Fruit fly (Drosophila melanogaster) whole organism, embryonic: ENCODE measurements around the gene CG14054.

ENCODE experiments used
- Asciz ChIP-seq: fragments of 200-800 bp; sonication (Bioruptor generic); optimal IDR thresholded peaks from 2 replicates; lab custom pipeline; 2017; ENCODE audit warnings: missing biosample characterization, mild to moderate bottlenecking, missing genetic modification characterization, missing genetic modification reagents
- B-H2 ChIP-seq: fragments of 200-800 bp; sonication (Bioruptor generic); optimal IDR thresholded peaks from 2 replicates; lab custom pipeline; 2018; ENCODE audit warnings: missing biosample characterization, mild to moderate bottlenecking, missing genetic modification characterization
- C15 ChIP-seq: fragments of 200-800 bp; sonication (Bioruptor generic); IDR thresholded peaks from 3 replicates; pipeline ENCODE4 v1.3.6; 2022; ENCODE audit warnings: missing biosample characterization, missing genetic modification characterization
- CG10321 ChIP-seq: fragments of 200-800 bp; sonication (Bioruptor generic); IDR thresholded peaks from 2 replicates; pipeline ENCODE4 v1.3.6; 2022; ENCODE audit warnings: missing biosample characterization, missing genetic modification characterization
- CG10959 ChIP-seq: fragments of 200-800 bp; sonication (Bioruptor generic); IDR thresholded peaks from 2 replicates; pipeline ENCODE4 v1.3.6; 2022; ENCODE audit warnings: missing biosample characterization, missing genetic modification characterization
- CG11085 ChIP-seq: fragments of 200-800 bp; sonication (Bioruptor generic); IDR thresholded peaks from 2 replicates; pipeline ENCODE4 v1.3.6; 2022; ENCODE audit warnings: missing biosample characterization, missing genetic modification characterization
- CG1233 ChIP-seq: fragments of 200-800 bp; sonication (Bioruptor generic); optimal IDR thresholded peaks from 4 replicates; lab custom pipeline; 2018; ENCODE audit warnings: missing biosample characterization, mild to moderate bottlenecking, missing genetic modification characterization
- CG12391 ChIP-seq: fragments of 200-800 bp; sonication (Bioruptor generic); optimal IDR thresholded peaks from 3 replicates; lab custom pipeline; 2018; ENCODE audit warnings: missing biosample characterization, mild to moderate bottlenecking, missing genetic modification characterization, moderate library complexity
- CG14965 ChIP-seq: fragments of 200-800 bp; sonication (Bioruptor generic); optimal IDR thresholded peaks from 2 replicates; lab custom pipeline; 2016; ENCODE audit warnings: missing biosample characterization, missing genetic modification characterization, borderline replicate concordance
- CG1529 ChIP-seq: fragments of 200-800 bp; sonication (Bioruptor generic); optimal IDR thresholded peaks from 3 replicates; lab custom pipeline; 2018; ENCODE audit warnings: missing biosample characterization, missing genetic modification characterization
- CG17328 ChIP-seq: fragments of 200-800 bp; sonication (Bioruptor generic); IDR thresholded peaks from 2 replicates; pipeline ENCODE4 v1.3.6; 2022; ENCODE audit warnings: missing biosample characterization, missing genetic modification characterization
- CG17802 ChIP-seq: fragments of 200-800 bp; sonication (Bioruptor generic); optimal IDR thresholded peaks from 2 replicates; lab custom pipeline; 2018; ENCODE audit warnings: missing biosample characterization, mild to moderate bottlenecking, missing genetic modification characterization, moderate library complexity
- CG30403 ChIP-seq: fragments of 200-800 bp; sonication (Bioruptor generic); optimal IDR thresholded peaks from 3 replicates; lab custom pipeline; 2016; ENCODE audit warnings: missing biosample characterization, missing genetic modification characterization
- CG31365 ChIP-seq: fragments of 200-800 bp; sonication (Bioruptor generic); optimal IDR thresholded peaks from 2 replicates; lab custom pipeline; 2018; ENCODE audit warnings: missing biosample characterization, mild to moderate bottlenecking, missing genetic modification characterization
- CG34422 ChIP-seq: fragments of 200-800 bp; sonication (Bioruptor generic); IDR thresholded peaks from 3 replicates; pipeline ENCODE4 v1.3.6; 2022; ENCODE audit warnings: missing biosample characterization, missing genetic modification characterization
- CG3726 ChIP-seq: fragments of 200-800 bp; sonication (Bioruptor generic); IDR thresholded peaks from 3 replicates; pipeline ENCODE4, ENCODE4 v1.3.6; 2022; ENCODE audit warnings: missing biosample characterization, missing genetic modification characterization
- CG4282 ChIP-seq: fragments of 200-800 bp; sonication (Bioruptor generic); optimal IDR thresholded peaks from 2 replicates; lab custom pipeline; 2016; ENCODE audit warnings: missing biosample characterization, missing genetic modification characterization
- CG4707 ChIP-seq: fragments of 200-800 bp; sonication (Bioruptor generic); optimal IDR thresholded peaks from 2 replicates; lab custom pipeline; 2018; ENCODE audit warnings: missing biosample characterization, mild to moderate bottlenecking, missing genetic modification characterization, moderate library complexity
- CG5245 ChIP-seq: fragments of 200-800 bp; sonication (Bioruptor generic); optimal IDR thresholded peaks from 3 replicates; lab custom pipeline; 2016; ENCODE audit warnings: missing biosample characterization, missing genetic modification characterization
- CG6683 ChIP-seq: fragments of 200-800 bp; sonication (Bioruptor generic); optimal IDR thresholded peaks from 2 replicates; lab custom pipeline; 2017; ENCODE audit warnings: missing biosample characterization, mild to moderate bottlenecking, missing genetic modification characterization, missing genetic modification reagents
- CG6765 ChIP-seq: fragments of 200-800 bp; sonication (Bioruptor generic); optimal IDR thresholded peaks from 3 replicates; lab custom pipeline; 2017; ENCODE audit warnings: missing biosample characterization, mild to moderate bottlenecking, missing genetic modification characterization
- CG8290 ChIP-seq, 3 experiments: fragments of 200-800 bp; sonication (Bioruptor generic); optimal IDR thresholded peaks; 2 replicates each; lab custom pipeline; 2016 to 2019; ENCODE audit warnings: missing biosample characterization in 3 of 3, missing genetic modification characterization in 3 of 3, mild to moderate bottlenecking in 2 of 3, moderate library complexity in 1 of 3
- CG8944 ChIP-seq: fragments of 200-800 bp; sonication (Bioruptor generic); optimal IDR thresholded peaks from 3 replicates; lab custom pipeline; 2016; ENCODE audit warnings: missing biosample characterization, missing genetic modification characterization
- CG9727 ChIP-seq: fragments of 200-800 bp; sonication (Bioruptor generic); optimal IDR thresholded peaks from 3 replicates; lab custom pipeline; 2017; ENCODE audit warnings: missing biosample characterization, mild to moderate bottlenecking, missing genetic modification characterization
- CG9797 ChIP-seq: fragments of 200-800 bp; sonication (Bioruptor generic); optimal IDR thresholded peaks from 3 replicates; lab custom pipeline; 2018; ENCODE audit warnings: missing biosample characterization, mild to moderate bottlenecking, missing genetic modification characterization
- CG9817 ChIP-seq: fragments of 200-800 bp; sonication (Bioruptor generic); optimal IDR thresholded peaks from 2 replicates; lab custom pipeline; 2018; ENCODE audit warnings: missing biosample characterization, mild to moderate bottlenecking, missing genetic modification characterization, moderate library complexity
- CG9932 ChIP-seq: fragments of 200-800 bp; sonication (Bioruptor generic); IDR thresholded peaks from 2 replicates; pipeline ENCODE4 v1.3.6; 2022; ENCODE audit warnings: missing biosample characterization, missing genetic modification characterization
- CHES-1-like ChIP-seq: fragments of 200-800 bp; sonication (Bioruptor generic); optimal IDR thresholded peaks from 2 replicates; lab custom pipeline; 2016; ENCODE audit warnings: missing biosample characterization, missing genetic modification characterization
- CTCF ChIP-seq: fragments of 200-800 bp; sonication (Bioruptor generic); optimal IDR thresholded peaks from 2 replicates; lab custom pipeline; 2017; ENCODE audit warnings: missing biosample characterization, mild to moderate bottlenecking, missing genetic modification characterization, moderate library complexity
- Dbx ChIP-seq: fragments of 200-800 bp; sonication (Bioruptor generic); IDR thresholded peaks from 3 replicates; pipeline ENCODE4 v1.3.6; 2022; ENCODE audit warnings: missing biosample characterization, missing genetic modification characterization
- Deaf1 ChIP-seq: fragments of 200-800 bp; optimal IDR thresholded peaks from 3 replicates; lab custom pipeline; 2019; ENCODE audit warnings: missing biosample characterization, mild to moderate bottlenecking, missing genetic modification characterization, moderate library complexity
- Dll ChIP-seq: fragments of 200-800 bp; sonication (Bioruptor generic); IDR thresholded peaks from 4 replicates; pipeline ENCODE4 v1.3.6; 2022; ENCODE audit warnings: missing biosample characterization, missing genetic modification characterization; ENCODE audit not compliant: partially characterized antibody
- Doc3 ChIP-seq: fragments of 200-800 bp; sonication (Bioruptor generic); IDR thresholded peaks from 3 replicates; pipeline ENCODE4 v1.3.6; 2022; ENCODE audit warnings: missing biosample characterization, missing genetic modification characterization; ENCODE audit not compliant: partially characterized antibody
- HLH4C ChIP-seq: fragments of 200-800 bp; sonication (Bioruptor generic); IDR thresholded peaks from 3 replicates; pipeline ENCODE4 v1.3.6; 2022; ENCODE audit warnings: missing biosample characterization, missing genetic modification characterization; ENCODE audit not compliant: partially characterized antibody
- HmgD ChIP-seq: fragments of 200-800 bp; sonication (Bioruptor generic); optimal IDR thresholded peaks from 3 replicates; lab custom pipeline; 2016; ENCODE audit warnings: missing biosample characterization, missing genetic modification characterization
- Jarid2 ChIP-seq: fragments of 200-800 bp; sonication (Bioruptor generic); optimal IDR thresholded peaks from 3 replicates; lab custom pipeline; 2017; ENCODE audit warnings: mild to moderate bottlenecking, missing biosample characterization, missing genetic modification reagents, missing genetic modification characterization
- MESR4 ChIP-seq: fragments of 200-800 bp; sonication (Bioruptor generic); optimal IDR thresholded peaks from 2 replicates; lab custom pipeline; 2018; ENCODE audit warnings: missing biosample characterization, mild to moderate bottlenecking, missing genetic modification characterization, moderate library complexity
- NFAT ChIP-seq: fragments of 200-800 bp; sonication (Bioruptor generic); IDR thresholded peaks from 2 replicates; pipeline ENCODE4 v1.3.6; 2022; ENCODE audit warnings: missing biosample characterization, missing genetic modification characterization
- Rfx ChIP-seq: fragments of 200-800 bp; sonication (Bioruptor generic); IDR thresholded peaks from 2 replicates; pipeline ENCODE4 v1.3.6; 2022; ENCODE audit warnings: missing biosample characterization, missing genetic modification characterization
- Ssrp ChIP-seq: fragments of 200-800 bp; sonication (Bioruptor generic); optimal IDR thresholded peaks from 2 replicates; lab custom pipeline; 2018; ENCODE audit warnings: missing biosample characterization, mild to moderate bottlenecking, missing genetic modification characterization, moderate library complexity
- Trl ChIP-seq, 3 experiments: fragments of >200 bp in 2 of 3; fragments of 200-800 bp in 1 of 3; sonication (Bioruptor generic) in 1 of 3; optimal IDR thresholded peaks; 2 replicates in 1 of 3; 3 replicates in 2 of 3; lab custom pipeline; 2016 to 2017; ENCODE audit warnings: missing biosample characterization in 1 of 3, missing genetic modification characterization in 1 of 3
- ap ChIP-seq: fragments of 200-800 bp; sonication (Bioruptor generic); IDR thresholded peaks from 2 replicates; pipeline ENCODE4 v1.3.6; 2022; ENCODE audit warnings: missing biosample characterization, missing genetic modification characterization
- chm ChIP-seq: fragments of 200-800 bp; sonication (Bioruptor generic); IDR thresholded peaks from 2 replicates; pipeline ENCODE4 v1.3.6; 2022; ENCODE audit warnings: missing biosample characterization, missing genetic modification characterization
- chn ChIP-seq: fragments of 200-800 bp; sonication (Bioruptor generic); optimal IDR thresholded peaks from 2 replicates; lab custom pipeline; 2016; ENCODE audit warnings: missing biosample characterization, missing genetic modification characterization
- slou ChIP-seq: fragments of 200-800 bp; sonication (Bioruptor generic); optimal IDR thresholded peaks from 3 replicates; lab custom pipeline; 2016; ENCODE audit warnings: missing biosample characterization, missing genetic modification characterization
- tap ChIP-seq: fragments of 200-800 bp; optimal IDR thresholded peaks from 3 replicates; lab custom pipeline; 2019; ENCODE audit warnings: missing biosample characterization, mild to moderate bottlenecking, missing genetic modification characterization, moderate library complexity
- tgo ChIP-seq: fragments of 200-800 bp; sonication (Bioruptor generic); IDR thresholded peaks from 3 replicates; pipeline ENCODE4 v1.3.6; 2022; ENCODE audit warnings: missing biosample characterization, missing genetic modification characterization
- trh ChIP-seq: fragments of 200-800 bp; sonication (Bioruptor generic); optimal IDR thresholded peaks from 2 replicates; lab custom pipeline; 2016; ENCODE audit warnings: missing biosample characterization, missing genetic modification characterization
- vnd ChIP-seq: fragments of 200-800 bp; sonication (Bioruptor generic); IDR thresholded peaks from 3 replicates; pipeline ENCODE4 v1.3.6; 2022; ENCODE audit warnings: missing biosample characterization, missing genetic modification characterization; ENCODE audit not compliant: partially characterized antibody
- wor ChIP-seq: fragments of 200-800 bp; sonication (Bioruptor generic); IDR thresholded peaks from 2 replicates; pipeline ENCODE4 v1.3.6; 2022; ENCODE audit warnings: missing biosample characterization, missing genetic modification characterization

Gene CG14054

DNA sequence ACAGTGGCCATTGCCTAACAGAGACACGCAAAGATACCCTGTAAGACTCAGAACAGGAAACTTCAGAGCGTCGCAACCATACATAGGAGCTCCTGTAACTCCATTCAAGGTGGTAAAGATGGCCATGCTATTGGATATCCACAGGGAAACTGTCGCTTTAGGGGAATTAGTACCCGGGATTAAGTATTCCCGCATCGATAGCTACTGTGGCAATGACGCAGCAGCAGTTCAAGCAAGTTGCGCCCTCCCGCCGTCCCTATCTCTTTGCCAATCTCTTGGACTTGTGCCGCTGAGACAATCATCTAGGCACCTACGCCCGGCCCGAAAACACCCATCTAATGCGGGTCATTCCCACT lies 4.5 kb upstream of the CG14054 start (continued):
- peak; percentile 34; the same call in 1 of the 2 replicates for TF ChIP-seq wor (GFP tag; lab: Robert Waterston, UW)
- TF ChIP-seq Deaf1 (tag; lab: Kevin White, UChicago), result peak; percentile 31
- TF ChIP-seq tap (tag; lab: Kevin White, UChicago), result peak; percentile 57
- TF ChIP-seq CG1529 (GFP tag; lab: Kevin White, UChicago), result no peak
- TF ChIP-seq Dll (GFP tag; lab: Robert Waterston, UW), result no peak
- peak; percentile 21 for TF ChIP-seq chn (GFP tag; lab: Kevin White, UChicago)
- no peak for TF ChIP-seq CG1233 (GFP tag; lab: Kevin White, UChicago)
- TF ChIP-seq Jarid2, result peak; percentile 11
- peak; percentile 78 for TF ChIP-seq tgo (GFP tag; lab: Robert Waterston, UW)
- TF ChIP-seq ap, result no peak
- no peak for TF ChIP-seq Asciz (GFP tag; lab: Kevin White, UChicago)
- TF ChIP-seq CG14965 (GFP tag; lab: Kevin White, UChicago), result no peak
- no peak for TF ChIP-seq trh (GFP tag; lab: Kevin White, UChicago)
- TF ChIP-seq CG10321 (GFP tag; lab: Robert Waterston, UW), result no peak
- peak; percentile 9 for TF ChIP-seq CG8944 (GFP tag; lab: Kevin White, UChicago)
- no peak for TF ChIP-seq CTCF (GFP tag; lab: Kevin White, UChicago)
- TF ChIP-seq CG30403 (GFP tag; lab: Kevin White, UChicago), result peak; percentile 57
- peak; percentile 36 for TF ChIP-seq CHES-1-like (GFP tag; lab: Kevin White, UChicago)
- TF ChIP-seq MESR4, result no peak
- no peak for TF ChIP-seq B-H2 (GFP tag; lab: Kevin White, UChicago)
- 0 out of 3 replicates have a peak, but pooled peaks have one; percentile 44 for TF ChIP-seq CG3726 (GFP tag; lab: Robert Waterston, UW)
- TF ChIP-seq CG11085 (GFP tag; lab: Robert Waterston, UW), result peak; percentile 41; the same call in 1 of the 2 replicates
- TF ChIP-seq CG10959 (GFP tag; lab: Robert Waterston, UW), result 0 out of 2 replicates have a peak, but pooled peaks have one; percentile 13
- peak; percentile 83 for TF ChIP-seq CG9932
- peak; percentile 19 for TF ChIP-seq Ssrp
- TF ChIP-seq chm, result 0 out of 2 replicates have a peak, but pooled peaks have one; percentile 38
- TF ChIP-seq CG5245 (GFP tag; lab: Kevin White, UChicago), result no peak
- TF ChIP-seq HmgD (GFP tag; lab: Kevin White, UChicago), result no peak
- TF ChIP-seq CG9727, result peak; percentile 49
- TF ChIP-seq CG9797, result no peak
- no peak for TF ChIP-seq CG6765
- peak; percentile 55; the same call in 1 of the 2 replicates for TF ChIP-seq CG17328 (GFP tag; lab: Robert Waterston, UW)
- no peak for TF ChIP-seq Doc3 (GFP tag; lab: Robert Waterston, UW)
- TF ChIP-seq NFAT (GFP tag; lab: Robert Waterston, UW), result peak; percentile 68
- TF ChIP-seq CG31365 (tag; lab: Kevin White, UChicago), result no peak
- no peak for TF ChIP-seq HLH4C (GFP tag; lab: Robert Waterston, UW)
- no peak for TF ChIP-seq CG17802 (tag; lab: Kevin White, UChicago)
- TF ChIP-seq C15 (GFP tag; lab: Robert Waterston, UW), result no peak
- TF ChIP-seq Dbx (GFP tag; lab: Robert Waterston, UW), result peak; percentile 76
- peak; percentile 39 for TF ChIP-seq CG12391
- TF ChIP-seq Rfx, result peak; percentile 86
- TF ChIP-seq CG4282 (GFP tag; lab: Kevin White, UChicago), result no peak
- no peak for TF ChIP-seq slou
- peak; percentile 66; the same call in 2 of the 3 replicates for TF ChIP-seq CG34422
- TF ChIP-seq CG8290 (GFP tag; optimal IDR thresholded peaks at IDR 0.05; lab: Kevin White, UChicago), result peak; percentile 45
- TF ChIP-seq CG8290 (tag; optimal IDR thresholded peaks at IDR 0.05; lab: Kevin White, UChicago), result peak in 1 of 2 experiments; percentile 75
- no peak for TF ChIP-seq CG4707 (GFP tag; lab: Kevin White, UChicago)
- TF ChIP-seq CG6683 (GFP tag; lab: Kevin White, UChicago), result peak; percentile 46
- TF ChIP-seq Trl (optimal IDR thresholded peaks at IDR 0.05; lab: Kevin White, UChicago), result no peak
- peak; percentile 36 for TF ChIP-seq Trl (GFP tag; optimal IDR thresholded peaks at IDR 0.05; lab: Kevin White, UChicago)
- TF ChIP-seq vnd (GFP tag; lab: Robert Waterston, UW), result no peak
- TF ChIP-seq CG9817 (tag; lab: Kevin White, UChicago), result peak; percentile 64
